Worm (Caenorhabditis elegans) whole organism, midembryonic: Measurements from ENCODE around the gene K12H6.10.

Source experiments
- T22C8.4 ChIP-seq: fragments of 200-800 bp; sonication (Bioruptor generic); IDR thresholded peaks from 2 replicates; pipeline ENCODE4 v1.3.6; 2022; ENCODE audit warnings: missing genetic modification characterization, missing compliant biosample characterization
- klf-2 ChIP-seq: fragments of 200-800 bp; sonication (Bioruptor generic); conservative IDR thresholded peaks from 2 replicates; pipeline ENCODE4 v1.3.6; 2022; ENCODE audit warnings: missing genetic modification reagents, missing genetic modification characterization, missing compliant biosample characterization
- med-1 ChIP-seq: sonication (generic microtip); optimal IDR thresholded peaks from 2 replicates; lab custom pipeline; 2017; ENCODE audit warnings: missing genetic modification characterization, mild to moderate bottlenecking, missing compliant biosample characterization, antibody characterized with exemption, missing genetic modification reagents; ENCODE audit not compliant: insufficient read depth
- tab-1 ChIP-seq: fragments of 200-800 bp; sonication (Bioruptor generic); IDR thresholded peaks from 2 replicates; pipeline ENCODE4 v1.3.6; 2022; ENCODE audit warnings: missing genetic modification characterization, missing compliant biosample characterization
- ztf-29 ChIP-seq: fragments of 200-800 bp; sonication (Bioruptor generic); IDR thresholded peaks from 2 replicates; pipeline ENCODE4 v1.3.6; 2022; ENCODE audit warnings: missing genetic modification reagents, missing genetic modification characterization, missing compliant biosample characterization

ce11 chrII:2815017-2815416, 7.7 kb upstream of the K12H6.10 start:
- no peak for TF ChIP-seq tab-1
- no peak for TF ChIP-seq ztf-29 (GFP tag; lab: Robert Waterston, UW)
- TF ChIP-seq T22C8.4 (GFP tag; lab: Robert Waterston, UW), result no peak
- no peak for TF ChIP-seq klf-2 (GFP tag; lab: Robert Waterston, UW)
- TF ChIP-seq med-1 (GFP tag; lab: Kevin White, UChicago), result no peak
